Fruit fly (Drosophila melanogaster) whole organism, embryonic: ENCODE results near the gene CG1983.

Experiments
- Bgb ChIP-seq: fragments of 200-800 bp; sonication (Bioruptor generic); IDR thresholded peaks from 2 replicates; pipeline ENCODE4 v1.3.6; 2022; ENCODE audit warnings: missing biosample characterization, missing genetic modification characterization; ENCODE audit not compliant: partially characterized antibody
- Blimp-1 ChIP-seq: fragments of 200-800 bp; sonication (Bioruptor generic); optimal IDR thresholded peaks from 3 replicates; lab custom pipeline; 2018; ENCODE audit warnings: missing biosample characterization, missing genetic modification characterization, mild to moderate bottlenecking, moderate library complexity, missing genetic modification reagents
- Bteb2 ChIP-seq: fragments of 200-800 bp; sonication (Bioruptor generic); optimal IDR thresholded peaks from 2 replicates; lab custom pipeline; 2016; ENCODE audit warnings: missing biosample characterization, missing genetic modification characterization
- C15 ChIP-seq: fragments of 200-800 bp; sonication (Bioruptor generic); IDR thresholded peaks from 3 replicates; pipeline ENCODE4 v1.3.6; 2022; ENCODE audit warnings: missing biosample characterization, missing genetic modification characterization
- CG10321 ChIP-seq: fragments of 200-800 bp; sonication (Bioruptor generic); IDR thresholded peaks from 2 replicates; pipeline ENCODE4 v1.3.6; 2022; ENCODE audit warnings: missing biosample characterization, missing genetic modification characterization
- CG12219 ChIP-seq: fragments of 200-800 bp; sonication (Bioruptor generic); optimal IDR thresholded peaks from 3 replicates; lab custom pipeline; 2018; ENCODE audit warnings: missing biosample characterization, mild to moderate bottlenecking, missing genetic modification characterization
- CG1233 ChIP-seq: fragments of 200-800 bp; sonication (Bioruptor generic); optimal IDR thresholded peaks from 4 replicates; lab custom pipeline; 2018; ENCODE audit warnings: missing biosample characterization, mild to moderate bottlenecking, missing genetic modification characterization
- CG14667 ChIP-seq: fragments of 200-800 bp; sonication (Bioruptor generic); IDR thresholded peaks from 2 replicates; pipeline ENCODE4 v1.3.6; 2022; ENCODE audit warnings: missing biosample characterization, missing genetic modification characterization
- CG2129 ChIP-seq: fragments of 200-800 bp; sonication (Bioruptor generic); IDR thresholded peaks from 2 replicates; pipeline ENCODE4 v1.3.6; 2022; ENCODE audit warnings: missing biosample characterization, missing genetic modification characterization; ENCODE audit not compliant: partially characterized antibody
- CG30020 ChIP-seq: fragments of 200-800 bp; optimal IDR thresholded peaks from 2 replicates; lab custom pipeline; 2019; ENCODE audit warnings: missing biosample characterization, mild to moderate bottlenecking, missing genetic modification characterization, moderate library complexity
- CG3407 ChIP-seq: fragments of 200-800 bp; sonication (Bioruptor generic); optimal IDR thresholded peaks from 2 replicates; lab custom pipeline; 2018; ENCODE audit warnings: missing biosample characterization, mild to moderate bottlenecking, missing genetic modification characterization
- CG34224 ChIP-seq: fragments of 200-800 bp; sonication (Bioruptor generic); IDR thresholded peaks from 3 replicates; pipeline ENCODE4 v1.3.6; 2022; ENCODE audit warnings: missing biosample characterization, missing genetic modification characterization; ENCODE audit not compliant: partially characterized antibody
- CG3995 ChIP-seq: fragments of 200-800 bp; sonication (Bioruptor generic); optimal IDR thresholded peaks from 3 replicates; lab custom pipeline; 2016; ENCODE audit warnings: missing biosample characterization, missing genetic modification characterization
- CG4404 ChIP-seq: fragments of 200-800 bp; sonication (Bioruptor generic); IDR thresholded peaks from 2 replicates; pipeline ENCODE4 v1.3.6; 2022; ENCODE audit warnings: missing biosample characterization, missing genetic modification characterization
- CG8089 ChIP-seq: fragments of 200-800 bp; sonication (Bioruptor generic); optimal IDR thresholded peaks from 3 replicates; lab custom pipeline; 2016; ENCODE audit warnings: missing biosample characterization, missing genetic modification characterization
- CG8924 ChIP-seq: fragments of 200-800 bp; optimal IDR thresholded peaks from 3 replicates; lab custom pipeline; 2019; ENCODE audit warnings: missing biosample characterization, mild to moderate bottlenecking, missing genetic modification characterization, moderate library complexity
- CG9876 ChIP-seq: fragments of 200-800 bp; sonication (Bioruptor generic); optimal IDR thresholded peaks from 2 replicates; lab custom pipeline; 2016; ENCODE audit warnings: missing biosample characterization, missing genetic modification characterization
- CG9932 ChIP-seq: fragments of 200-800 bp; sonication (Bioruptor generic); IDR thresholded peaks from 2 replicates; pipeline ENCODE4 v1.3.6; 2022; ENCODE audit warnings: missing biosample characterization, missing genetic modification characterization
- Elba2 ChIP-seq: fragments of 200-800 bp; sonication (Bioruptor generic); optimal IDR thresholded peaks from 3 replicates; lab custom pipeline; 2016; ENCODE audit warnings: missing biosample characterization, missing genetic modification characterization
- GATAe ChIP-seq: fragments of 200-800 bp; sonication (Bioruptor generic); conservative IDR thresholded peaks from 2 replicates; pipeline ENCODE4 v1.3.6; 2022; ENCODE audit warnings: missing biosample characterization, missing genetic modification characterization
- HLH3B ChIP-seq: fragments of 200-800 bp; sonication (Bioruptor generic); IDR thresholded peaks from 2 replicates; pipeline ENCODE4 v1.3.6; 2022; ENCODE audit warnings: missing biosample characterization, missing genetic modification characterization
- Med ChIP-seq: fragments of 200-800 bp; sonication (Bioruptor generic); peaks from one replicate; lab custom pipeline; 2016; ENCODE audit warnings: missing biosample characterization, missing genetic modification characterization, mild to moderate bottlenecking, inconsistent platforms, moderate library complexity
- Mes4 ChIP-seq: fragments of 200-800 bp; sonication (Bioruptor generic); optimal IDR thresholded peaks from 2 replicates; lab custom pipeline; 2016; ENCODE audit warnings: missing biosample characterization, missing genetic modification characterization
- NC2α ChIP-seq: fragments of 200-800 bp; sonication (Bioruptor generic); optimal IDR thresholded peaks from 2 replicates; lab custom pipeline; 2016; ENCODE audit warnings: missing biosample characterization, missing genetic modification characterization
- Nf-YB ChIP-seq: fragments of 200-800 bp; sonication (Bioruptor generic); optimal IDR thresholded peaks from 3 replicates; lab custom pipeline; 2019; ENCODE audit warnings: missing biosample characterization, mild to moderate bottlenecking, missing genetic modification characterization, moderate library complexity
- Nf-YC ChIP-seq: fragments of 200-800 bp; optimal IDR thresholded peaks from 3 replicates; lab custom pipeline; 2019; ENCODE audit warnings: missing biosample characterization, mild to moderate bottlenecking, missing genetic modification characterization, moderate library complexity
- Optix ChIP-seq: fragments of 200-800 bp; sonication (Bioruptor generic); IDR thresholded peaks from 3 replicates; pipeline ENCODE4 v1.3.6; 2022; ENCODE audit warnings: missing biosample characterization, missing genetic modification characterization
- Ravus ChIP-seq: fragments of 200-800 bp; sonication (Bioruptor generic); IDR thresholded peaks from 2 replicates; pipeline ENCODE4 v1.3.6; 2022; ENCODE audit warnings: missing biosample characterization, missing genetic modification characterization
- Rx ChIP-seq: fragments of 200-800 bp; sonication (Bioruptor generic); IDR thresholded peaks from 2 replicates; pipeline ENCODE4 v1.3.6; 2022; ENCODE audit warnings: missing biosample characterization, missing genetic modification characterization
- al ChIP-seq: fragments of 200-800 bp; sonication (Bioruptor generic); IDR thresholded peaks from 2 replicates; pipeline ENCODE4 v1.3.6; 2022; ENCODE audit warnings: missing biosample characterization, missing genetic modification characterization
- ato ChIP-seq: fragments of 200-800 bp; sonication (Bioruptor generic); IDR thresholded peaks from 2 replicates; pipeline ENCODE4 v1.3.6; 2022; ENCODE audit warnings: missing biosample characterization, missing genetic modification characterization; ENCODE audit not compliant: partially characterized antibody
- cad ChIP-seq: fragments of >200 bp; optimal IDR thresholded peaks from 2 replicates; lab custom pipeline; 2017; ENCODE audit warnings: missing biosample characterization, missing genetic modification characterization
- cg ChIP-seq: fragments of 200-800 bp; sonication (Bioruptor generic); optimal IDR thresholded peaks from 3 replicates; lab custom pipeline; 2019; ENCODE audit warnings: missing biosample characterization, mild to moderate bottlenecking, missing genetic modification characterization, moderate library complexity
- chif ChIP-seq, 2 experiments: fragments of 200-800 bp; sonication (Bioruptor generic); optimal IDR thresholded peaks; 3 replicates each; lab custom pipeline; 2016; ENCODE audit warnings: missing biosample characterization in 2 of 2, missing genetic modification characterization in 2 of 2
- corto ChIP-seq: fragments of 200-800 bp; sonication (Bioruptor generic); optimal IDR thresholded peaks from 2 replicates; lab custom pipeline; 2016; ENCODE audit warnings: missing biosample characterization, mild to moderate bottlenecking, missing genetic modification characterization, moderate library complexity
- croc ChIP-seq: fragments of 200-800 bp; sonication (Bioruptor generic); conservative IDR thresholded peaks from 3 replicates; pipeline ENCODE4 v1.3.6; 2022; ENCODE audit warnings: missing biosample characterization, missing genetic modification characterization
- jigr1 ChIP-seq: fragments of 200-800 bp; sonication (Bioruptor generic); IDR thresholded peaks from 3 replicates; pipeline ENCODE4 v1.3.6; 2022; ENCODE audit warnings: missing biosample characterization, missing genetic modification characterization
- lilli ChIP-seq: fragments of 200-800 bp; sonication (Bioruptor generic); optimal IDR thresholded peaks from 3 replicates; lab custom pipeline; 2016; ENCODE audit warnings: missing biosample characterization, missing genetic modification characterization
- lola ChIP-seq, 3 experiments: fragments of >200 bp in 2 of 3; fragments of 200-800 bp in 1 of 3; sonication (Bioruptor generic) in 1 of 3; optimal IDR thresholded peaks; 2 replicates each; lab custom pipeline; 2017 to 2019; ENCODE audit warnings: missing biosample characterization in 3 of 3, missing genetic modification characterization in 3 of 3, mild to moderate bottlenecking in 1 of 3, moderate library complexity in 1 of 3
- nerfin-2 ChIP-seq: fragments of 200-800 bp; sonication (Bioruptor generic); IDR thresholded peaks from 2 replicates; pipeline ENCODE4 v1.3.6; 2022; ENCODE audit warnings: missing biosample characterization, missing genetic modification characterization; ENCODE audit not compliant: partially characterized antibody
- nmo ChIP-seq: fragments of 200-800 bp; sonication (Bioruptor generic); optimal IDR thresholded peaks from 2 replicates; lab custom pipeline; 2018; ENCODE audit warnings: missing biosample characterization, mild to moderate bottlenecking, missing genetic modification characterization, moderate library complexity
- rib ChIP-seq: fragments of 200-800 bp; sonication (Bioruptor generic); IDR thresholded peaks from 2 replicates; pipeline ENCODE4 v1.3.6; 2022; ENCODE audit warnings: missing biosample characterization, missing genetic modification characterization
- run ChIP-seq: fragments of 200-800 bp; sonication (Bioruptor generic); optimal IDR thresholded peaks from 3 replicates; lab custom pipeline; 2018; ENCODE audit warnings: missing biosample characterization, mild to moderate bottlenecking, missing genetic modification characterization
- sens-2 ChIP-seq: fragments of 200-800 bp; sonication (Bioruptor generic); IDR thresholded peaks from 2 replicates; pipeline ENCODE4 v1.3.6; 2022; ENCODE audit warnings: missing biosample characterization, missing genetic modification characterization
- stwl ChIP-seq: fragments of 200-800 bp; sonication (Bioruptor generic); optimal IDR thresholded peaks from 3 replicates; lab custom pipeline; 2018; ENCODE audit warnings: missing biosample characterization, mild to moderate bottlenecking, missing genetic modification characterization, moderate library complexity
- tll ChIP-seq, 2 experiments: fragments of 200-800 bp in 1 of 2; fragments of >200 bp in 1 of 2; sonication (Bioruptor generic) in 1 of 2; optimal IDR thresholded peaks; 2 replicates each; lab custom pipeline; 2017 to 2019; ENCODE audit warnings: missing biosample characterization in 2 of 2, missing genetic modification characterization in 2 of 2, mild to moderate bottlenecking in 1 of 2, moderate library complexity in 1 of 2
- tup ChIP-seq: fragments of 200-800 bp; sonication (Bioruptor generic); optimal IDR thresholded peaks from 2 replicates; lab custom pipeline; 2016; ENCODE audit warnings: missing biosample characterization, mild to moderate bottlenecking, missing genetic modification characterization, moderate library complexity
- zen ChIP-seq: fragments of 200-800 bp; sonication (Bioruptor generic); optimal IDR thresholded peaks from 3 replicates; lab custom pipeline; 2018; ENCODE audit warnings: missing biosample characterization, mild to moderate bottlenecking, missing genetic modification characterization, moderate library complexity

Gene CG1983

dm6 chr3R:30195606-30196049, 18.1 kb upstream of the CG1983 start (continued):
- no peak for TF ChIP-seq Ravus (GFP tag; lab: Robert Waterston, UW)
- TF ChIP-seq CG4404 (GFP tag; lab: Robert Waterston, UW): no peak
- TF ChIP-seq CG8924 (tag; lab: Kevin White, UChicago): no peak
- TF ChIP-seq CG3407 (GFP tag; lab: Kevin White, UChicago): no peak
- no peak for TF ChIP-seq jigr1
- TF ChIP-seq sens-2 (GFP tag; lab: Robert Waterston, UW): no peak
- no peak for TF ChIP-seq cad (GFP tag; lab: Kevin White, UChicago)
- no peak for TF ChIP-seq cg (GFP tag; lab: Kevin White, UChicago)
- no peak for TF ChIP-seq lola (GFP tag; optimal IDR thresholded peaks at IDR 0.05; lab: Kevin White, UChicago)
- peak; percentile 80; the same call in 1 of the 2 replicates for TF ChIP-seq rib
- TF ChIP-seq CG30020 (tag; lab: Kevin White, UChicago): no peak
- TF ChIP-seq CG1233 (GFP tag; lab: Kevin White, UChicago): no peak
- no peak for TF ChIP-seq tup (GFP tag; lab: Kevin White, UChicago)
- TF ChIP-seq corto (GFP tag; lab: Kevin White, UChicago): no peak
- TF ChIP-seq Rx (GFP tag; lab: Robert Waterston, UW): 0 out of 2 replicates have a peak, but pooled peaks have one; percentile 16
- no peak for TF ChIP-seq stwl (tag; lab: Kevin White, UChicago)
- no peak for TF ChIP-seq CG34224
- TF ChIP-seq Optix: no peak
- peak; percentile 17 for TF ChIP-seq CG12219 (GFP tag; lab: Kevin White, UChicago)
- TF ChIP-seq chif (GFP tag; optimal IDR thresholded peaks at IDR 0.05; lab: Kevin White, UChicago): peak; percentile 9
- TF ChIP-seq CG3995: no peak
- TF ChIP-seq nmo (GFP tag; lab: Kevin White, UChicago): no peak
- no peak for TF ChIP-seq Mes4 (GFP tag; lab: Kevin White, UChicago)
- TF ChIP-seq run (tag; lab: Kevin White, UChicago): no peak
- no peak for TF ChIP-seq tll (GFP tag; optimal IDR thresholded peaks at IDR 0.05; lab: Kevin White, UChicago)
- TF ChIP-seq CG2129: no peak
- TF ChIP-seq Nf-YB (GFP tag; lab: Kevin White, UChicago): no peak
- no peak for TF ChIP-seq HLH3B
- TF ChIP-seq Elba2 (GFP tag; lab: Kevin White, UChicago): no peak
- peak; percentile 35; the same call in 1 of the 2 replicates for TF ChIP-seq Bgb (GFP tag; lab: Robert Waterston, UW)
- no peak for TF ChIP-seq NC2α
- peak; percentile 69 for TF ChIP-seq al (GFP tag; lab: Robert Waterston, UW)
- no peak for TF ChIP-seq croc (GFP tag; lab: Robert Waterston, UW)
- TF ChIP-seq Blimp-1 (GFP tag; lab: Kevin White, UChicago): peak; percentile 29
- TF ChIP-seq CG8089 (GFP tag; lab: Kevin White, UChicago): no peak
- TF ChIP-seq ato (GFP tag; lab: Robert Waterston, UW): 0 out of 2 replicates have a peak, but pooled peaks have one; percentile 10
- no peak for TF ChIP-seq CG10321 (GFP tag; lab: Robert Waterston, UW)
- TF ChIP-seq C15 (GFP tag; lab: Robert Waterston, UW): no peak
- TF ChIP-seq GATAe: no peak
- peak; percentile 67 for TF ChIP-seq lilli
- peak; percentile 50 for TF ChIP-seq Bteb2 (GFP tag; lab: Kevin White, UChicago)
- no peak for TF ChIP-seq CG9932
- TF ChIP-seq Nf-YC (tag; lab: Kevin White, UChicago): peak; percentile 53
- 0 out of 2 replicates have a peak, but pooled peaks have one; percentile 20 for TF ChIP-seq CG14667 (GFP tag; lab: Robert Waterston, UW)
- no peak for TF ChIP-seq zen
- peak; percentile 4 for TF ChIP-seq CG9876 (GFP tag; lab: Kevin White, UChicago)
- no peak for TF ChIP-seq nerfin-2 (GFP tag; lab: Robert Waterston, UW)
- peak; percentile 86 for TF ChIP-seq Med (GFP tag; lab: Kevin White, UChicago)
